Worm (Caenorhabditis elegans) whole organism, L4/young adult: Measurements from ENCODE around the gene C35D10.17.

Source experiments
- W03F9.2 ChIP-seq: fragments of 150-350 bp; optimal IDR thresholded peaks from 2 replicates; lab custom pipeline; 2014; ENCODE audit warnings: missing biosample characterization, missing genetic modification characterization
- him-1 ChIP-seq: sonication (generic microtip); optimal IDR thresholded peaks from 2 replicates; lab custom pipeline; 2016; ENCODE audit warnings: missing genotype, missing genetic modification reagents, missing genetic modification characterization, missing compliant biosample characterization

- TF ChIP-seq W03F9.2 (tag; lab: Kevin White, UChicago) = no peak
- no peak for TF ChIP-seq him-1 (tag; lab: Kevin White, UChicago)
Measured at ce11 chrIII:4909938-4910337, 43.1 kb downstream of the C35D10.17 start, which contains the start of gene F26F4.12.
